Worm (Caenorhabditis elegans) whole organism, L4/young adult: ENCODE data around the gene F54C8.6.

ENCODE experiments used
- dao-5 ChIP-seq: sonication (generic microtip); optimal IDR thresholded peaks from 2 replicates; lab custom pipeline; 2016; ENCODE audit warnings: missing genotype, missing genetic modification characterization, moderate library complexity, missing compliant biosample characterization
- him-1 ChIP-seq: sonication (generic microtip); optimal IDR thresholded peaks from 2 replicates; lab custom pipeline; 2016; ENCODE audit warnings: missing genotype, missing genetic modification reagents, missing genetic modification characterization, missing compliant biosample characterization

- TF ChIP-seq dao-5 (tag; lab: Kevin White, UChicago), result no peak
- no peak for TF ChIP-seq him-1
Measured at ce11 chrIII:9442846-9443245, 6.9 kb downstream of the F54C8.6 start.
